Fruit fly (Drosophila melanogaster) Kc167 (cell line): ENCODE data around the gene CLS.

Source experiments
- h ChIP-seq: fragments of >200 bp; optimal IDR thresholded peaks from 3 replicates; lab custom pipeline; 2018; ENCODE audit warnings: missing external identifiers
- psq ChIP-seq: fragments of >200 bp; optimal IDR thresholded peaks from 2 replicates; lab custom pipeline; 2017; ENCODE audit warnings: missing external identifiers
- ttk ChIP-seq: sonication (Bioruptor generic); optimal IDR thresholded peaks from 2 replicates; lab custom pipeline; 2017; ENCODE audit warnings: missing external identifiers

DNA sequence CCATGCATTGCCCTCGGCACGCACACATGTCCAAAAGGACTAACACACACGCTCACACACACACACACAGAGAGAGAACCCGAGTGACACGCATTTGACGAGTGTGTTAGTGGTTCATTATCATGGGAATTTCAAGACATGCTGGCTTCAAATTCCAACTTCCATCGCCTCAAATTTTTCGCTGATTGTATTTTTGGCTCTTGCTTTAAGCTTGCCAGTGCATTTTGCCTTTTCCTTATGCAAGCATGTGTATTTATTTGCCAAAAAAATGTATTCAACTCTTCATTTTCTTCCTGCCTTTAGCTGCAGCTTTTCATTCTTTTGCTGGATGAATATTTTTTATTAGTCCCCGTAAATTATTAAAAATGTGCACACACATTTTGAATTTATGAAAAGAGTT, 36.6 kb upstream of the CLS start:
- no peak for TF ChIP-seq h (lab: Kevin White, UChicago)
- TF ChIP-seq psq (lab: Kevin White, UChicago): no peak
- no peak for TF ChIP-seq ttk (lab: Kevin White, UChicago)
